Worm (Caenorhabditis elegans) whole organism, late embryonic: Measurements from ENCODE around the gene T03G6.1.

ENCODE experiments used
- C38D4.7 ChIP-seq: fragments of 200-800 bp; sonication (Bioruptor generic); optimal IDR thresholded peaks from 2 replicates; lab custom pipeline; 2018; ENCODE audit warnings: mild to moderate bottlenecking, missing genetic modification characterization, moderate library complexity, missing compliant biosample characterization
- T23F11.4 ChIP-seq: fragments of 200-800 bp; sonication (Bioruptor generic); optimal IDR thresholded peaks from 2 replicates; lab custom pipeline; 2018; ENCODE audit warnings: mild to moderate bottlenecking, missing genetic modification characterization, missing compliant biosample characterization
- ceh-2 ChIP-seq: sonication (generic microtip); optimal IDR thresholded peaks from 2 replicates; lab custom pipeline; 2016; ENCODE audit warnings: missing genotype, missing genetic modification characterization, missing compliant biosample characterization
- che-1 ChIP-seq: sonication (generic microtip); optimal IDR thresholded peaks from 2 replicates; lab custom pipeline; 2016; ENCODE audit warnings: mild to moderate bottlenecking, missing genetic modification characterization, missing compliant biosample characterization
- mec-3 ChIP-seq: sonication (generic microtip); optimal IDR thresholded peaks from 2 replicates; lab custom pipeline; 2016; ENCODE audit warnings: borderline replicate concordance, missing genetic modification characterization, missing compliant biosample characterization
- odd-2 ChIP-seq: sonication (generic microtip); optimal IDR thresholded peaks from 2 replicates; lab custom pipeline; 2017; ENCODE audit warnings: antibody characterized with exemption, mild to moderate bottlenecking, missing genetic modification characterization, missing compliant biosample characterization
- unc-55 ChIP-seq: sonication (generic microtip); optimal IDR thresholded peaks from 2 replicates; lab custom pipeline; 2017; ENCODE audit warnings: missing biosample characterization, missing genetic modification reagents, missing genetic modification characterization

- no peak for TF ChIP-seq che-1 (tag; lab: Kevin White, UChicago)
- TF ChIP-seq unc-55 (GFP tag; lab: Kevin White, UChicago): no peak
- no peak for TF ChIP-seq C38D4.7
- no peak for TF ChIP-seq odd-2 (tag; lab: Kevin White, UChicago)
- TF ChIP-seq mec-3 (tag; lab: Kevin White, UChicago): no peak
- no peak for TF ChIP-seq ceh-2 (tag; lab: Kevin White, UChicago)
- TF ChIP-seq T23F11.4 (GFP tag; lab: Kevin White, UChicago): no peak
Observed at ce11 chrX:2588012-2588411, 20.0 kb upstream of the T03G6.1 start.
